Fruit fly (Drosophila melanogaster) Kc167 (cell line): ENCODE measurements around the gene omd.

Experiments
- h ChIP-seq: fragments of >200 bp; optimal IDR thresholded peaks from 3 replicates; lab custom pipeline; 2018; ENCODE audit warnings: missing external identifiers
- insv ChIP-seq: fragments of >200 bp; optimal IDR thresholded peaks from 3 replicates; lab custom pipeline; 2018; ENCODE audit warnings: missing external identifiers
- psq ChIP-seq: fragments of >200 bp; optimal IDR thresholded peaks from 2 replicates; lab custom pipeline; 2017; ENCODE audit warnings: missing external identifiers

dm6 chr3R:13706457-13706856 is 19.4 kb upstream of the omd start, which contains the start of gene Adgf-C:
- no peak for TF ChIP-seq h (lab: Kevin White, UChicago)
- no peak for TF ChIP-seq psq
- TF ChIP-seq insv: no peak
